Worm (Caenorhabditis elegans): ENCODE measurements around the gene srb-16.

- TF ChIP-seq him-1 (tag; optimal IDR thresholded peaks at IDR 0.05) (no peak), dao-5 (tag; optimal IDR thresholded peaks at IDR 0.05) (no peak)
Observed at ce11 chrII:5103784-5104457, 46.8 kb downstream of the srb-16 start, which contains the start of the genes C04G6.11 and mpk-2.

All from whole organism, L4/young adult.